5 fruit fly cellular contexts compared by ENCODE assay signal in the genomic region with DNA sequence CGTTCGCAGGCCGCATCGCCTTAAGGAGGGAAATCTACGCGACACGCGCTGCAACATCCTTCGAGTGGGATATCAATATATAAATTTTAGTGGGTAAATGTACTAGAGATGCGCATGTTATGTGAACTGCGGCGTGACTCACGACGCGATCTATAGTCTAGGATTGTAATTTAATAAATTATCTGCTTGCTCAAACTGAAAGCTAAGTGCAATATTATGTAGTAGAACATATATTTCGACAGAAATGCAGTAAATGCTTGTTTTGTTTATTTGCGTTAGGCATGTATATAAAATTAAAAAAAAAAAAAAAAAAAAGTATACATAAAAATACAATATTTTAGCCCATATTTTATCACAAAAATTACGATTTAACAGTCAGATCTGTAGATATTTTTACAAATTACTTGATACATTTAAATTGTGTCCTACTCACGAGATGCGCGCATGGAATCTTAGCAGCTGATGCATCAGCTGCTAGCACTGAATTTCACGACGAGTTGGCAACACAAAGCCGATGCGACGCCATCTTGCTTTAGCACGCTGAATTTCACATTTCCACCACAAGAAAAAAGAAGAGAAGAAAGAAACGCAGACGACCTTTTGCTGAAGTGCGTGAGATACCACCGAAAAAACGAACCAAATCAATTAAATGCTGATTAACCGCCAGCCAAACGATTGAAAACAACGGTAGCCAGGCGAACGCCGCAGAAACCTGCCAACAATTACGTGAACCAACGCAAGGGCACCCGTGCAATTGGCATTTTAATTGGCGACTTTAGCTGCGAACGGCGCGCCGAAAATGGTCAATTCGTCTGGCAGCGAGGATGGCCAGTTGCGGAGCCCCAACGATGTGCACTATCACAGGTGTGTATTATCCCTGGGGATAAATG.
TF ChIP-seq lines count a peak whose summit lies in the region.

A gene (minus strand): TSS at position 507 of the 890 bp plus-strand sequence.
A gene (plus strand): TSS at position 528 of the 890 bp plus-strand sequence.

TF ChIP-seq in whole organism, adult, 20 proteins besides CTCF, POLR2A, EP300 and RAD21 (continued from another document):
- peak; percentile 28 for TF ChIP-seq Crg-1 (GFP tag; optimal IDR thresholded peaks at IDR 0.05; lab: Kevin White, UChicago)

TF ChIP-seq in whole organism, embryonic, 481 proteins besides CTCF, POLR2A, EP300 and RAD21 (continued from another document and continues in another):
- 0 out of 2 replicates have a peak, but pooled peaks have one; percentile 30 for TF ChIP-seq CG42726 (GFP tag; IDR thresholded peaks at IDR 0.05; lab: Robert Waterston, UW; ENCODE audit: partially characterized antibody)
- TF ChIP-seq CG15269 (tag; optimal IDR thresholded peaks at IDR 0.05; lab: Kevin White, UChicago) = peak; percentile 34
- TF ChIP-seq CG18011 (GFP tag; optimal IDR thresholded peaks at IDR 0.05; lab: Kevin White, UChicago) = no peak
- peak; percentile 61 for TF ChIP-seq Hr3 (GFP tag; optimal IDR thresholded peaks at IDR 0.05; lab: Kevin White, UChicago)
- no peak for TF ChIP-seq bowl (GFP tag; IDR thresholded peaks at IDR 0.05; lab: Robert Waterston, UW)
- TF ChIP-seq ERR (GFP tag; optimal IDR thresholded peaks at IDR 0.05; lab: Kevin White, UChicago) = no peak
- TF ChIP-seq CG3407 (GFP tag; optimal IDR thresholded peaks at IDR 0.05; lab: Kevin White, UChicago) = peak; percentile 8
- peak; percentile 48 for TF ChIP-seq Ets97D (GFP tag; optimal IDR thresholded peaks at IDR 0.05; lab: Kevin White, UChicago)
- TF ChIP-seq CG12659 (GFP tag; optimal IDR thresholded peaks at IDR 0.05; lab: Kevin White, UChicago) = peak; percentile 21
- TF ChIP-seq Ets65A (GFP tag; lab: Kevin White, UChicago) = peak; percentile 83
- no peak for TF ChIP-seq hkb (optimal IDR thresholded peaks at IDR 0.05; lab: Kevin White, UChicago)
- peak; percentile 16; the same call in 1 of the 2 replicates for TF ChIP-seq hkb (GFP tag; IDR thresholded peaks at IDR 0.05; lab: Robert Waterston, UW)
- no peak for TF ChIP-seq run (tag; optimal IDR thresholded peaks at IDR 0.05; lab: Kevin White, UChicago)
- TF ChIP-seq croc (GFP tag; conservative IDR thresholded peaks at IDR 0.05; lab: Robert Waterston, UW) = no peak
- no peak for TF ChIP-seq CG10274 (GFP tag; optimal IDR thresholded peaks at IDR 0.05; lab: Kevin White, UChicago)
- TF ChIP-seq p53 (GFP tag; optimal IDR thresholded peaks at IDR 0.05; lab: Kevin White, UChicago) = no peak
- TF ChIP-seq CG3281 (GFP tag; optimal IDR thresholded peaks at IDR 0.05; lab: Kevin White, UChicago) = no peak
- no peak for TF ChIP-seq bigmax (GFP tag; optimal IDR thresholded peaks at IDR 0.05; lab: Kevin White, UChicago)
- TF ChIP-seq CG16779 (GFP tag; IDR thresholded peaks at IDR 0.05; lab: Robert Waterston, UW) = no peak
- TF ChIP-seq ewg (GFP tag; optimal IDR thresholded peaks at IDR 0.05; lab: Kevin White, UChicago) = peak; percentile 40
- peak; percentile 63 for TF ChIP-seq inv (GFP tag; IDR thresholded peaks at IDR 0.05; lab: Robert Waterston, UW; ENCODE audit: partially characterized antibody)
- no peak for TF ChIP-seq CG7786 (GFP tag; optimal IDR thresholded peaks at IDR 0.05; lab: Kevin White, UChicago)
- TF ChIP-seq CG9437 (GFP tag; optimal IDR thresholded peaks at IDR 0.05; lab: Kevin White, UChicago) = peak; percentile 53
- TF ChIP-seq pita (GFP tag; optimal IDR thresholded peaks at IDR 0.05; lab: Kevin White, UChicago) = no peak
- no peak for TF ChIP-seq sima (GFP tag; optimal IDR thresholded peaks at IDR 0.05; lab: Kevin White, UChicago)
- TF ChIP-seq MBD-R2 (GFP tag; IDR thresholded peaks at IDR 0.05; lab: Robert Waterston, UW) = peak; percentile 64
- 0 out of 2 replicates have a peak, but pooled peaks have one; percentile 6 for TF ChIP-seq CG4730 (GFP tag; IDR thresholded peaks at IDR 0.05; lab: Robert Waterston, UW)
- no peak for TF ChIP-seq CG13123 (GFP tag; optimal IDR thresholded peaks at IDR 0.05; lab: Kevin White, UChicago)
- TF ChIP-seq hbn (GFP tag; IDR thresholded peaks at IDR 0.05; lab: Robert Waterston, UW; ENCODE audit: partially characterized antibody) = peak; percentile 71

TF ChIP-seq in whole organism, prepupa, 60 proteins besides CTCF, POLR2A, EP300 and RAD21 (continued from another document and continues in another):
- TF ChIP-seq dsx (GFP tag; optimal IDR thresholded peaks at IDR 0.05; lab: Kevin White, UChicago; ENCODE audit: poor library complexity, severe bottlenecking) = no peak
- TF ChIP-seq Eip93F (GFP tag; optimal IDR thresholded peaks at IDR 0.05; lab: Kevin White, UChicago) = no peak
- peak; percentile 76 for TF ChIP-seq CG10631 (GFP tag; optimal IDR thresholded peaks at IDR 0.05; lab: Kevin White, UChicago)
- TF ChIP-seq CG16779 (tag; optimal IDR thresholded peaks at IDR 0.05; lab: Kevin White, UChicago) = no peak
- peak; percentile 30 for TF ChIP-seq lz (GFP tag; optimal IDR thresholded peaks at IDR 0.05; lab: Kevin White, UChicago)
- peak; percentile 1 for TF ChIP-seq Lpt (GFP tag; optimal IDR thresholded peaks at IDR 0.05; lab: Kevin White, UChicago)
- TF ChIP-seq CG34406 (GFP tag; optimal IDR thresholded peaks at IDR 0.05; lab: Kevin White, UChicago) = peak; percentile 57
- peak; percentile 49 for TF ChIP-seq CG11762 (GFP tag; optimal IDR thresholded peaks at IDR 0.05; lab: Kevin White, UChicago; ENCODE audit: insufficient read depth)
- TF ChIP-seq Sox14 (GFP tag; optimal IDR thresholded peaks at IDR 0.05; lab: Kevin White, UChicago) = peak; percentile 13
- no peak for TF ChIP-seq CG6163 (GFP tag; IDR thresholded peaks at IDR 0.05; lab: Robert Waterston, UW)
- peak; percentile 66 for TF ChIP-seq CG3919 (GFP tag; optimal IDR thresholded peaks at IDR 0.05; lab: Kevin White, UChicago)
- TF ChIP-seq Ets21C (GFP tag; optimal IDR thresholded peaks at IDR 0.05; lab: Kevin White, UChicago) = peak; percentile 12
- peak; percentile 58 for TF ChIP-seq CG8632 (GFP tag; optimal IDR thresholded peaks at IDR 0.05; lab: Kevin White, UChicago)
- no peak for TF ChIP-seq fd85E (GFP tag; optimal IDR thresholded peaks at IDR 0.05; lab: Kevin White, UChicago)
- peak; percentile 28 for TF ChIP-seq Hr39 (GFP tag; optimal IDR thresholded peaks at IDR 0.05; lab: Kevin White, UChicago)
- no peak for TF ChIP-seq spab (GFP tag; optimal IDR thresholded peaks at IDR 0.05; lab: Kevin White, UChicago)
- peak; percentile 18 for TF ChIP-seq CG31627 (GFP tag; optimal IDR thresholded peaks at IDR 0.05; lab: Kevin White, UChicago)
- no peak for TF ChIP-seq CG6808 (GFP tag; optimal IDR thresholded peaks at IDR 0.05; lab: Kevin White, UChicago)
- peak; percentile 34 for TF ChIP-seq CG6792 (GFP tag; optimal IDR thresholded peaks at IDR 0.05; lab: Kevin White, UChicago)
- no peak for TF ChIP-seq Hr38 (GFP tag; optimal IDR thresholded peaks at IDR 0.05; lab: Kevin White, UChicago)
- peak; percentile 17 for TF ChIP-seq Ets96B (tag; optimal IDR thresholded peaks at IDR 0.05; lab: Kevin White, UChicago)
- peak; percentile 15 for TF ChIP-seq net (GFP tag; optimal IDR thresholded peaks at IDR 0.05; lab: Kevin White, UChicago)
- TF ChIP-seq Eip78C (GFP tag; lab: Kevin White, UChicago) = peak; percentile 76
- peak; percentile 59 for TF ChIP-seq achi (GFP tag; optimal IDR thresholded peaks at IDR 0.05; lab: Kevin White, UChicago)
- TF ChIP-seq fkh (GFP tag; optimal IDR thresholded peaks at IDR 0.05; lab: Kevin White, UChicago) = no peak
- peak in 1 of 2 experiments; percentile 64 for TF ChIP-seq salr (GFP tag; optimal IDR thresholded peaks at IDR 0.05; lab: Kevin White, UChicago)
- TF ChIP-seq fd59A (GFP tag; optimal IDR thresholded peaks at IDR 0.05; lab: Kevin White, UChicago) = no peak
- no peak for TF ChIP-seq CG6854 (GFP tag; optimal IDR thresholded peaks at IDR 0.05; lab: Kevin White, UChicago)
- peak; percentile 54 for TF ChIP-seq Sox102F (GFP tag; optimal IDR thresholded peaks at IDR 0.05; lab: Kevin White, UChicago)
- no peak for TF ChIP-seq CG11294 (GFP tag; IDR thresholded peaks at IDR 0.05; lab: Robert Waterston, UW)
- TF ChIP-seq pdm3 (GFP tag; optimal IDR thresholded peaks at IDR 0.05; lab: Kevin White, UChicago) = peak; percentile 41

TF ChIP-seq in whole organism, pupa, 21 proteins besides CTCF, POLR2A, EP300 and RAD21 (continued from another document):
- no peak for TF ChIP-seq CG32121 (GFP tag; IDR thresholded peaks at IDR 0.05; lab: Robert Waterston, UW)

TF ChIP-seq in whole organism, wandering third instar larva, 38 proteins besides CTCF, POLR2A, EP300 and RAD21 (continued from another document):
- TF ChIP-seq Abd-B (GFP tag; optimal IDR thresholded peaks at IDR 0.05; lab: Kevin White, UChicago) (no peak), Hr78 (GFP tag; optimal IDR thresholded peaks at IDR 0.05; lab: Kevin White, UChicago) (no peak), h (GFP tag; optimal IDR thresholded peaks at IDR 0.05; lab: Kevin White, UChicago) (peak; percentile 52), dl (GFP tag; optimal IDR thresholded peaks at IDR 0.05; lab: Kevin White, UChicago; ENCODE audit: insufficient read depth in 1 of 2, partially characterized antibody in 2 of 2) (no peak), Dif (GFP tag; optimal IDR thresholded peaks at IDR 0.05; lab: Kevin White, UChicago; ENCODE audit: partially characterized antibody) (no peak)
